Worm (Caenorhabditis elegans): Measurements from ENCODE around the gene T07D4.5.

DNA sequence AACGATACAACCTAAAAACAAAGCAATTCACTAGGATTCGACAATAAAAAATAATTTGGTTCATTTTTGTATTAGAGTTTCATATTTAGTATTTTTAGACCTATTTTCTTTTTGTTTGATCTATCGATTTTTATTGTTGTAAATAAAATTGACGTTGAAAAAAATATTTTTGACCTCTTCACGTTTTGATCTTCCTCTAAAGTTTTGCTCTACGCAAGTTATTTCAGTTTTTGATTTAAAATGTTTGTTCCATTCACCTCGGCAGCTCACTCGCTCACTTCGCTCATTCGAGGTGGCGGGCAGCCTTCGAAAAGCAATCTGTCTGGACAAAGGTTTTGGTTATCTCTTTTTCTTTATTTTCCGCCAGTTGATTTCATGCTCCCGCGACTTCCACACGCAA lies 46.6 kb upstream of the T07D4.5 start, which contains the start of gene enol-1:
- no peak for TF ChIP-seq lsy-2 (tag; optimal IDR thresholded peaks at IDR 0.05)
- no peak for TF ChIP-seq ZK546.5 (tag; optimal IDR thresholded peaks at IDR 0.05)
- no peak for TF ChIP-seq nhr-111 (GFP tag; optimal IDR thresholded peaks at IDR 0.05)
